Worm (Caenorhabditis elegans): ENCODE measurements around the gene twk-16.
A peak's percentile ranks its signal among the peaks of the same experiment; 100 is the strongest.

Gene twk-16

ce11 chrX:3080825-3081224 lies at the start of gene twk-16:
Gene twk-16, plus strand, starts transcription at chrX:3081125.
- TF ChIP-seq nhr-232 (tag; optimal IDR thresholded peaks at IDR 0.05): no peak
- TF ChIP-seq ref-2 (tag; optimal IDR thresholded peaks at IDR 0.05): no peak
- TF ChIP-seq dmd-4 (tag; optimal IDR thresholded peaks at IDR 0.05; ENCODE audit: borderline replicate concordance): no peak
- no peak for TF ChIP-seq C08G9.2 (tag; optimal IDR thresholded peaks at IDR 0.05)
- TF ChIP-seq ceh-45 (GFP tag; IDR thresholded peaks at IDR 0.05): no peak
- no peak for TF ChIP-seq nfya-1 (tag; optimal IDR thresholded peaks at IDR 0.05)
- no peak for TF ChIP-seq ceh-2 (tag; optimal IDR thresholded peaks at IDR 0.05)
- TF ChIP-seq ttx-3 (tag; optimal IDR thresholded peaks at IDR 0.05): no peak
- TF ChIP-seq K09A11.1 (tag; optimal IDR thresholded peaks at IDR 0.05; ENCODE audit: insufficient read depth): no peak
- no peak for TF ChIP-seq ztf-16 (tag; optimal IDR thresholded peaks at IDR 0.05)
- no peak for TF ChIP-seq unc-86 (tag; optimal IDR thresholded peaks at IDR 0.05)
- TF ChIP-seq mec-3 (tag; optimal IDR thresholded peaks at IDR 0.05; ENCODE audit: borderline replicate concordance): no peak
- TF ChIP-seq odd-2 (tag; optimal IDR thresholded peaks at IDR 0.05): no peak
- no peak for TF ChIP-seq pha-2 (tag; optimal IDR thresholded peaks at IDR 0.05)

- TF ChIP-seq pag-3 (tag; optimal IDR thresholded peaks at IDR 0.05; ENCODE audit: borderline replicate concordance) (no peak), elt-2 (tag; optimal IDR thresholded peaks at IDR 0.05) (no peak), ceh-48 (tag; optimal IDR thresholded peaks at IDR 0.05) (no peak), hlh-30 (tag; optimal IDR thresholded peaks at IDR 0.05; ENCODE audit: insufficient read depth) (no peak), unc-55 (GFP tag; optimal IDR thresholded peaks at IDR 0.05) (no peak), ceh-45 (GFP tag; IDR thresholded peaks at IDR 0.05) (no peak), odd-2 (tag; optimal IDR thresholded peaks at IDR 0.05) (no peak), ahr-1 (tag; optimal IDR thresholded peaks at IDR 0.05) (no peak), pros-1 (tag; optimal IDR thresholded peaks at IDR 0.05) (no peak)
Measured at ce11 chrX:3031484-3031883, 49.4 kb upstream of the twk-16 start, which contains the start of gene clec-265. Gene clec-265, plus strand, starts transcription at chrX:3031783.

ce11 chrX:3033492-3033891 lies 47.4 kb upstream of the twk-16 start:
- TF ChIP-seq unc-42 (tag; optimal IDR thresholded peaks at IDR 0.05): no peak
- TF ChIP-seq zip-5 (tag; optimal IDR thresholded peaks at IDR 0.05): no peak
- no peak for TF ChIP-seq hlh-8 (tag; optimal IDR thresholded peaks at IDR 0.05)
- TF ChIP-seq nhr-11 (tag; optimal IDR thresholded peaks at IDR 0.05): no peak
- TF ChIP-seq ceh-18 (tag; optimal IDR thresholded peaks at IDR 0.05): no peak
- no peak for TF ChIP-seq pax-1 (tag; optimal IDR thresholded peaks at IDR 0.05)
- TF ChIP-seq unc-55 (GFP tag; optimal IDR thresholded peaks at IDR 0.05): no peak
- TF ChIP-seq fkh-6 (tag; optimal IDR thresholded peaks at IDR 0.05): no peak
- no peak for TF ChIP-seq ceh-2 (tag; optimal IDR thresholded peaks at IDR 0.05)
- TF ChIP-seq rnt-1 (tag; optimal IDR thresholded peaks at IDR 0.05): no peak
- no peak for TF ChIP-seq fkh-10 (GFP tag; optimal IDR thresholded peaks at IDR 0.05)
- TF ChIP-seq elt-4 (tag; optimal IDR thresholded peaks at IDR 0.05): no peak
- no peak for TF ChIP-seq pros-1 (tag; optimal IDR thresholded peaks at IDR 0.05)
- TF ChIP-seq sdc-2 (tag; optimal IDR thresholded peaks at IDR 0.05): no peak

DNA sequence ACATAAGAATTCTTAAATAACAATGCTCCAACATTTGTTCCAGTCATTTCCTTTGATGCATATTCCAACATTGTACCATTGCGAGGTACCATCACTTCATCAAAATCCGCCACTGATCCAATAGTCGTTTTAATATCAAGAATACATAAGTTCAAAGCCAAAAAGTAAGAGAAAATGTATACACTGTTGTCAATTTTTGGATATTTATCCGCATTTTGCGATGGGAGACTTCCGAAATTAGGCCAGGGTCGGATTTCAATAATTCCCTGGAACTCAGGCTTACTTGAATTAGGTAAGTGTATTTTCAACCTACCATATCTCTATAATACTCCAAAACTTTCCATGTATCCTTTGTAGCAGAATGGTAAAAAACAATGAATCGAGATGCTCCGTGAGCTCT lies 46.7 kb upstream of the twk-16 start, which contains the start of gene M02F4.2:
TSS of gene M02F4.2 (minus strand) at position 101 of the 400 bp plus-strand sequence.
- TF ChIP-seq odd-2 (tag; optimal IDR thresholded peaks at IDR 0.05) (no peak), pros-1 (tag; optimal IDR thresholded peaks at IDR 0.05) (no peak)

DNA sequence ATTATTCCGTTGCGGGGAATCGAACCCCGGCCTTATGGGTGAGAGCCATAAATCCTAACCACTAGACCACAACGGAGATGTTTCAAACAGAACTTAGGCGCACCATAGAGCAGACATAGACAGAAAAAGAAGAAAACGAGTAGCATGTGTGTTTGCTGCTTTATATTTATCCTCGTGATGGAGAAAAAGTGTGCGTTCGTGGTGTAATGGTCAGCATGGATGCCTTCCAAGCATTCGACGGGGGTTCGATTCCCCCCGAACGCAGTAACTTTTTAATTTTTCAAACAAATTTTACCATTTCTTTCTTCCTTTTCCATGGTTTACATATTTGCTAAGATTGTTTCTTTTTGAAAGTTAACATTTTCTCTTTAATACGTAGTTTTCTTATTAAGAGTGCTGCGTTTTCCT lies 44.9 kb upstream of the twk-16 start:
- TF ChIP-seq hlh-8 (tag; optimal IDR thresholded peaks at IDR 0.05) (peak; percentile 93), ceh-24 (tag; optimal IDR thresholded peaks at IDR 0.05) (peak; percentile 94), tbx-2 (tag; optimal IDR thresholded peaks at IDR 0.05) (peak; percentile 91), ceh-18 (tag; optimal IDR thresholded peaks at IDR 0.05) (peak; percentile 90), elt-4 (tag; optimal IDR thresholded peaks at IDR 0.05) (no peak), ceh-31 (tag; optimal IDR thresholded peaks at IDR 0.05) (peak; percentile 86), ceh-2 (tag; optimal IDR thresholded peaks at IDR 0.05) (peak; percentile 89), zip-5 (tag; optimal IDR thresholded peaks at IDR 0.05) (peak; percentile 83), F13H6.1 (tag; optimal IDR thresholded peaks at IDR 0.05) (peak; percentile 92), dve-1 (tag; optimal IDR thresholded peaks at IDR 0.05) (peak; percentile 98), ztf-16 (tag; optimal IDR thresholded peaks at IDR 0.05) (peak; percentile 94), sox-4 (tag; optimal IDR thresholded peaks at IDR 0.05) (peak; percentile 93), dmd-4 (tag; optimal IDR thresholded peaks at IDR 0.05; ENCODE audit: borderline replicate concordance) (peak; percentile 94), hlh-30 (tag; optimal IDR thresholded peaks at IDR 0.05; ENCODE audit: insufficient read depth) (peak; percentile 75), T23F11.4 (GFP tag; optimal IDR thresholded peaks at IDR 0.05) (peak; percentile 95), pag-3 (tag; optimal IDR thresholded peaks at IDR 0.05; ENCODE audit: borderline replicate concordance) (peak; percentile 64), K02D7.2 (tag; optimal IDR thresholded peaks at IDR 0.05) (peak; percentile 93), C08G9.2 (tag; optimal IDR thresholded peaks at IDR 0.05) (peak; percentile 91), K09A11.1 (tag; optimal IDR thresholded peaks at IDR 0.05; ENCODE audit: insufficient read depth) (peak; percentile 86), ets-4 (tag; optimal IDR thresholded peaks at IDR 0.05) (peak; percentile 82), ceh-19 (GFP tag; optimal IDR thresholded peaks at IDR 0.05) (peak; percentile 97), syd-9 (tag; optimal IDR thresholded peaks at IDR 0.05) (peak; percentile 95)
